Worm (Caenorhabditis elegans): Measurements from ENCODE around the gene F55A11.11.
A peak's percentile ranks its signal among the peaks of the same experiment; 100 is the strongest.

The F55A11.11 gene

ce11 chrV:11764373-11764954 is 18.5 kb upstream of the F55A11.11 start, which contains the start of the genes F55A11.1 and syx-5 (continued):
- TF ChIP-seq nfya-1 (tag; optimal IDR thresholded peaks at IDR 0.05; ENCODE audit: insufficient read depth): peak; percentile 94
- TF ChIP-seq R02D3.7 (tag; optimal IDR thresholded peaks at IDR 0.05): peak; percentile 97

- TF ChIP-seq ztf-11 (tag; optimal IDR thresholded peaks at IDR 0.05) (no peak), egl-27 (tag; optimal IDR thresholded peaks at IDR 0.05) (no peak), ceh-16 (tag; optimal IDR thresholded peaks at IDR 0.05) (no peak)
Measured at ce11 chrV:11767028-11767427, 15.9 kb upstream of the F55A11.11 start, which contains the start of gene sel-11. sel-11 (plus strand) TSS chrV:11767328.

DNA sequence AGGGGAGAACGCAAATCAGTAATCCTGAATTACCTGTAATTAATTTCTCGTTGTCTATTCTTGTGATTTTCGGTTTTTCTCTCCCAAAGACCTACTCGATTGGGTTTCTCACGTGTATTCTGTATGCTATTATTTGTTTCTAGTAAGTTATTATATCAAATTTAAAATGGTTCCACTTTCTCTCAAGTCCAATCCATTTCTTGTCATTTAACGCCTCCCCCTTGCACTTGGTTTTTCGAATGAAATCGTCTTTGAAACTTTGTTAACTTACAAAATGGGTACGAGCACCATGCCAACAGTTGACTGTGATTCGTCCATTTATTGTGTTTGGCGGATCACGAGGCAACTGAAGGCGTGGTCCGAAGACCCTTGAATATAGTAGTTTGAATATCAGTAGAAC is 13.3 kb upstream of the F55A11.11 start:
- TF ChIP-seq daf-12 (tag; optimal IDR thresholded peaks at IDR 0.05): no peak
- no peak for TF ChIP-seq nhr-25 (tag; optimal IDR thresholded peaks at IDR 0.05)
- TF ChIP-seq elt-3 (tag; optimal IDR thresholded peaks at IDR 0.05): no peak
- no peak for TF ChIP-seq aly-2 (tag; optimal IDR thresholded peaks at IDR 0.05)
- TF ChIP-seq snpc-4 (tag; optimal IDR thresholded peaks at IDR 0.05): no peak
- no peak for TF ChIP-seq nhr-67 (tag; optimal IDR thresholded peaks at IDR 0.05)
- TF ChIP-seq unc-62 (GFP tag; optimal IDR thresholded peaks at IDR 0.05): no peak
- no peak for TF ChIP-seq ztf-11 (tag; optimal IDR thresholded peaks at IDR 0.05)
- no peak for TF ChIP-seq ceh-16 (tag; optimal IDR thresholded peaks at IDR 0.05)
- no peak for TF ChIP-seq nfya-1 (tag; optimal IDR thresholded peaks at IDR 0.05; ENCODE audit: insufficient read depth)
- no peak for TF ChIP-seq ztf-4 (tag; optimal IDR thresholded peaks at IDR 0.05)
- TF ChIP-seq nhr-76 (tag; optimal IDR thresholded peaks at IDR 0.05): no peak
- TF ChIP-seq R02D3.7 (tag; optimal IDR thresholded peaks at IDR 0.05): no peak
- no peak for TF ChIP-seq nhr-11 (tag; optimal IDR thresholded peaks at IDR 0.05)
- TF ChIP-seq ceh-82 (tag; optimal IDR thresholded peaks at IDR 0.05): no peak
- no peak for TF ChIP-seq nhr-237 (tag; optimal IDR thresholded peaks at IDR 0.05)

DNA sequence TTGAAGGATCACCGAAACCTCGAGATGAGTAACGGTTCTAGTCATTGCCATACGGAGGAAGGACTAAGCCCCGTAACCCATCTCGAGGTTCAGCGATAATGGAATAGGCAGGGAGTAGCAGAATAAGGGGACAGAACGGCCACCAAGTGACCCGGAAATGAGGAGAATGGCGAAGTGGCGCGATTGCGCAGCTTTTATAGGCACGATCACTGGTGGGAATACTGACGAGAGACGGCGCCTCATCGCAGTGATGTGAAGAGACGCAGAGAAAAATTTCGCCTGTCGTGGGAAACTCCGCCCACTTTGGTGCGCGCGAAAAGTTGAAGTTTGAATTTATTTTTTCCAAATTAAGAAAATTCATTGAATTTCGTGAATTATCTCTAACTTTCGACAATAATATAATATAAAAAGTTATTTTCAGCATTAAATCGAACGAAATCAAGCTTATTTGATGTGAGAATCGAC is 12.9 kb upstream of the F55A11.11 start, which contains the start of gene F55A11.4:
TSS of gene F55A11.4 (plus strand) at position 415 of the 465 bp plus-strand sequence.
- TF ChIP-seq ZK546.5 (tag; optimal IDR thresholded peaks at IDR 0.05) (no peak), unc-62 (GFP tag; optimal IDR thresholded peaks at IDR 0.05) (no peak), pha-4 (tag; optimal IDR thresholded peaks at IDR 0.05) (no peak), mml-1 (tag; optimal IDR thresholded peaks at IDR 0.05) (no peak), elt-2 (tag; optimal IDR thresholded peaks at IDR 0.05) (no peak), ceh-82 (tag; optimal IDR thresholded peaks at IDR 0.05) (no peak), unc-39 (tag; optimal IDR thresholded peaks at IDR 0.05) (no peak), nhr-28 (tag; optimal IDR thresholded peaks at IDR 0.05) (no peak), jun-1 (tag; optimal IDR thresholded peaks at IDR 0.05) (no peak), sea-2 (GFP tag; optimal IDR thresholded peaks at IDR 0.05) (no peak), lsy-12 (tag; optimal IDR thresholded peaks at IDR 0.05) (no peak), ztf-11 (tag; optimal IDR thresholded peaks at IDR 0.05) (no peak), nhr-11 (tag; optimal IDR thresholded peaks at IDR 0.05) (no peak), lin-15B (tag; optimal IDR thresholded peaks at IDR 0.05) (no peak), ceh-16 (tag; optimal IDR thresholded peaks at IDR 0.05) (no peak), R02D3.7 (tag; optimal IDR thresholded peaks at IDR 0.05) (no peak), fos-1 (tag; optimal IDR thresholded peaks at IDR 0.05) (no peak), pqm-1 (tag; optimal IDR thresholded peaks at IDR 0.05) (no peak)

DNA sequence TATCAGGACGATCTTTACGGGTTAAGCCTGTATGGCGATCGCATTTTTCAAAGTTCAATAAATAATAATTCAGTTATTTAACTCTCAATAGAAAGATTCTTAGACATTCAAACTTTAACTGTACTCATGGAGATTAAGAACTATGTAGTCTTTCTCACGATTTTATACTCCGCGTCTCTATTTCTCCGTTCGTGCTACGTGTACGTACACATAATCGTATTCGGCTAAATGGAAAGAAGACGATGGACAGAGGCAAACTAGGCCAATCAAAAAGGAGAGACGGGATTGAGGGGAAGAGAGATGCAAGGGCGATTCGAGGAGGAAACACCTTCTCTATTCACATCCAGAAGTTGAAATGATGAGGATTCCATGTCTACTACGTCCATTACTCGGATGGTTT is 9.5 kb upstream of the F55A11.11 start, which contains the start of gene bus-18:
TSS of gene bus-18 (plus strand) at position 301 of the 400 bp plus-strand sequence.
- TF ChIP-seq ama-1 (optimal IDR thresholded peaks at IDR 0.05): no peak
- peak; percentile 47 for TF ChIP-seq nhr-23 (tag; optimal IDR thresholded peaks at IDR 0.05)
- TF ChIP-seq skn-1 (tag; optimal IDR thresholded peaks at IDR 0.05): no peak

ce11 chrV:11773934-11774333 is 9.0 kb upstream of the F55A11.11 start:
- TF ChIP-seq nhr-25 (tag; optimal IDR thresholded peaks at IDR 0.05) (peak; percentile 44), elt-2 (tag; optimal IDR thresholded peaks at IDR 0.05) (peak; percentile 8), nhr-23 (tag; optimal IDR thresholded peaks at IDR 0.05) (peak; percentile 62), egl-5 (tag; optimal IDR thresholded peaks at IDR 0.05) (no peak)

All from whole organism, L3 larva.